Fruit fly (Drosophila melanogaster) whole organism, embryonic: Measurements from ENCODE around the gene Lrr47.

Source experiments
- CG10431 ChIP-seq: fragments of 200-800 bp; sonication (Bioruptor generic); optimal IDR thresholded peaks from 3 replicates; lab custom pipeline; 2018; ENCODE audit warnings: missing biosample characterization, mild to moderate bottlenecking, missing genetic modification characterization
- CG10654 ChIP-seq: fragments of 200-800 bp; sonication (Bioruptor generic); optimal IDR thresholded peaks from 2 replicates; lab custom pipeline; 2016; ENCODE audit warnings: missing biosample characterization, missing genetic modification characterization
- CG11093 ChIP-seq: fragments of 200-800 bp; sonication (Bioruptor generic); IDR thresholded peaks from 3 replicates; pipeline ENCODE4 v1.3.6; 2022; ENCODE audit warnings: missing biosample characterization, missing genetic modification characterization
- CG11247 ChIP-seq: fragments of 200-800 bp; sonication (Bioruptor generic); IDR thresholded peaks from 2 replicates; pipeline ENCODE4 v1.3.6; 2022; ENCODE audit warnings: missing biosample characterization, missing genetic modification characterization
- CG11504 ChIP-seq: fragments of 200-800 bp; sonication (Bioruptor generic); optimal IDR thresholded peaks from 3 replicates; lab custom pipeline; 2019; ENCODE audit warnings: missing biosample characterization, mild to moderate bottlenecking, missing genetic modification characterization, moderate library complexity
- CG12236 ChIP-seq: fragments of 200-800 bp; sonication (Bioruptor generic); optimal IDR thresholded peaks from 2 replicates; lab custom pipeline; 2016; ENCODE audit warnings: missing biosample characterization, missing genetic modification characterization
- CG12744 ChIP-seq: fragments of 200-800 bp; sonication (Bioruptor generic); optimal IDR thresholded peaks from 2 replicates; lab custom pipeline; 2016; ENCODE audit warnings: missing biosample characterization, missing genetic modification characterization
- CG13123 ChIP-seq: fragments of 200-800 bp; sonication (Bioruptor generic); optimal IDR thresholded peaks from 2 replicates; lab custom pipeline; 2016; ENCODE audit warnings: missing biosample characterization, missing genetic modification characterization
- CG13424 ChIP-seq: fragments of 200-800 bp; sonication (Bioruptor generic); optimal IDR thresholded peaks from 2 replicates; lab custom pipeline; 2019; ENCODE audit warnings: missing biosample characterization, mild to moderate bottlenecking, missing genetic modification characterization, moderate library complexity
- CG15601 ChIP-seq: fragments of 200-800 bp; sonication (Bioruptor generic); optimal IDR thresholded peaks from 3 replicates; lab custom pipeline; 2019; ENCODE audit warnings: missing biosample characterization, mild to moderate bottlenecking, missing genetic modification characterization, moderate library complexity
- CG17361 ChIP-seq: fragments of 200-800 bp; sonication (Bioruptor generic); IDR thresholded peaks from 3 replicates; pipeline ENCODE4 v1.3.6; 2022; ENCODE audit warnings: missing biosample characterization, missing genetic modification characterization
- CG18262 ChIP-seq: fragments of 200-800 bp; optimal IDR thresholded peaks from 3 replicates; lab custom pipeline; 2019; ENCODE audit warnings: missing biosample characterization, mild to moderate bottlenecking, missing genetic modification characterization, moderate library complexity
- CG2129 ChIP-seq: fragments of 200-800 bp; sonication (Bioruptor generic); IDR thresholded peaks from 2 replicates; pipeline ENCODE4 v1.3.6; 2022; ENCODE audit warnings: missing biosample characterization, missing genetic modification characterization; ENCODE audit not compliant: partially characterized antibody
- CG3065 ChIP-seq: fragments of 200-800 bp; sonication (Bioruptor generic); optimal IDR thresholded peaks from 2 replicates; lab custom pipeline; 2016; ENCODE audit warnings: missing biosample characterization, missing genetic modification characterization
- CG4730 ChIP-seq: fragments of 200-800 bp; sonication (Bioruptor generic); IDR thresholded peaks from 2 replicates; pipeline ENCODE4 v1.3.6; 2022; ENCODE audit warnings: missing biosample characterization, missing genetic modification characterization
- CG7745 ChIP-seq: fragments of 200-800 bp; sonication (Bioruptor generic); optimal IDR thresholded peaks from 2 replicates; lab custom pipeline; 2018; ENCODE audit warnings: missing biosample characterization, mild to moderate bottlenecking, missing genetic modification characterization, moderate library complexity
- Chrac-16 ChIP-seq: fragments of 200-800 bp; sonication (Bioruptor generic); optimal IDR thresholded peaks from 3 replicates; lab custom pipeline; 2016; ENCODE audit warnings: missing biosample characterization, missing genetic modification characterization
- Doc3 ChIP-seq: fragments of 200-800 bp; sonication (Bioruptor generic); IDR thresholded peaks from 3 replicates; pipeline ENCODE4 v1.3.6; 2022; ENCODE audit warnings: missing biosample characterization, missing genetic modification characterization; ENCODE audit not compliant: partially characterized antibody
- ERR ChIP-seq: fragments of 200-800 bp; sonication (Bioruptor generic); optimal IDR thresholded peaks from 2 replicates; lab custom pipeline; 2016; ENCODE audit warnings: missing biosample characterization, missing genetic modification characterization
- Fer2 ChIP-seq: fragments of 200-800 bp; sonication (Bioruptor generic); optimal IDR thresholded peaks from 2 replicates; lab custom pipeline; 2018; ENCODE audit warnings: missing biosample characterization, mild to moderate bottlenecking, missing genetic modification characterization, moderate library complexity
- Hand ChIP-seq: fragments of 200-800 bp; sonication (Bioruptor generic); optimal IDR thresholded peaks from 2 replicates; lab custom pipeline; 2017; ENCODE audit warnings: mild to moderate bottlenecking, missing biosample characterization, missing genetic modification reagents, missing genetic modification characterization
- MBD-R2 ChIP-seq: fragments of 200-800 bp; sonication (Bioruptor generic); IDR thresholded peaks from 2 replicates; pipeline ENCODE4 v1.3.6; 2022; ENCODE audit warnings: missing biosample characterization, missing genetic modification characterization
- Meics ChIP-seq: fragments of 200-800 bp; sonication (Bioruptor generic); optimal IDR thresholded peaks from 2 replicates; lab custom pipeline; 2017; ENCODE audit warnings: missing biosample characterization, mild to moderate bottlenecking, missing genetic modification characterization
- NC2α ChIP-seq: fragments of 200-800 bp; sonication (Bioruptor generic); optimal IDR thresholded peaks from 2 replicates; lab custom pipeline; 2016; ENCODE audit warnings: missing biosample characterization, missing genetic modification characterization
- NfI ChIP-seq: fragments of 200-800 bp; sonication (Bioruptor generic); optimal IDR thresholded peaks from 3 replicates; lab custom pipeline; 2018; ENCODE audit warnings: missing biosample characterization, mild to moderate bottlenecking, missing genetic modification characterization, moderate library complexity
- Sry-β ChIP-seq: fragments of 200-800 bp; sonication (Bioruptor generic); optimal IDR thresholded peaks from 2 replicates; lab custom pipeline; 2018; ENCODE audit warnings: missing biosample characterization, mild to moderate bottlenecking, missing genetic modification characterization, moderate library complexity
- aop ChIP-seq: fragments of 200-800 bp; sonication (Bioruptor generic); IDR thresholded peaks from 2 replicates; pipeline ENCODE4 v1.3.6; 2022; ENCODE audit warnings: missing biosample characterization, missing genetic modification characterization
- crc ChIP-seq: fragments of 200-800 bp; sonication (Bioruptor generic); optimal IDR thresholded peaks from 2 replicates; lab custom pipeline; 2016; ENCODE audit warnings: missing biosample characterization, missing genetic modification characterization
- disco-r ChIP-seq: fragments of 200-800 bp; sonication (Bioruptor generic); optimal IDR thresholded peaks from 2 replicates; lab custom pipeline; 2016; ENCODE audit warnings: missing biosample characterization, missing genetic modification characterization
- dysf ChIP-seq: fragments of 200-800 bp; sonication (Bioruptor generic); IDR thresholded peaks from 3 replicates; pipeline ENCODE4 v1.3.6; 2022; ENCODE audit warnings: missing biosample characterization, missing genetic modification characterization
- gcm ChIP-seq: fragments of 200-800 bp; sonication (Bioruptor generic); optimal IDR thresholded peaks from 2 replicates; lab custom pipeline; 2019; ENCODE audit warnings: missing biosample characterization, mild to moderate bottlenecking, missing genetic modification characterization, moderate library complexity
- h ChIP-seq: fragments of >200 bp; optimal IDR thresholded peaks from 2 replicates; lab custom pipeline; 2017
- klu ChIP-seq: fragments of 200-800 bp; sonication (Bioruptor generic); IDR thresholded peaks from 2 replicates; pipeline ENCODE4 v1.3.6; 2022; ENCODE audit warnings: missing biosample characterization, missing genetic modification characterization
- lilli ChIP-seq: fragments of 200-800 bp; sonication (Bioruptor generic); optimal IDR thresholded peaks from 3 replicates; lab custom pipeline; 2016; ENCODE audit warnings: missing biosample characterization, missing genetic modification characterization
- mam ChIP-seq: fragments of 200-800 bp; sonication (Bioruptor generic); optimal IDR thresholded peaks from 3 replicates; lab custom pipeline; 2016; ENCODE audit warnings: missing biosample characterization, missing genetic modification characterization
- mirr ChIP-seq: fragments of 200-800 bp; sonication (Bioruptor generic); optimal IDR thresholded peaks from 3 replicates; lab custom pipeline; 2018; ENCODE audit warnings: missing biosample characterization, mild to moderate bottlenecking, missing genetic modification characterization
- nerfin-1 ChIP-seq: fragments of 200-800 bp; sonication (Bioruptor generic); optimal IDR thresholded peaks from 3 replicates; lab custom pipeline; 2019; ENCODE audit warnings: missing biosample characterization, mild to moderate bottlenecking, missing genetic modification characterization, moderate library complexity
- nmo ChIP-seq: fragments of 200-800 bp; sonication (Bioruptor generic); optimal IDR thresholded peaks from 2 replicates; lab custom pipeline; 2018; ENCODE audit warnings: missing biosample characterization, mild to moderate bottlenecking, missing genetic modification characterization, moderate library complexity
- otp ChIP-seq: fragments of 200-800 bp; sonication (Bioruptor generic); IDR thresholded peaks from 3 replicates; pipeline ENCODE4, ENCODE4 v1.3.6; 2022; ENCODE audit warnings: missing biosample characterization, missing genetic modification characterization
- pb ChIP-seq: fragments of 200-800 bp; sonication (Bioruptor generic); optimal IDR thresholded peaks from 3 replicates; lab custom pipeline; 2016; ENCODE audit warnings: missing biosample characterization, missing genetic modification characterization
- phol ChIP-seq: fragments of 200-800 bp; sonication (Bioruptor generic); optimal IDR thresholded peaks from 3 replicates; lab custom pipeline; 2018; ENCODE audit warnings: missing biosample characterization, mild to moderate bottlenecking, missing genetic modification characterization, moderate library complexity
- pita ChIP-seq: fragments of 200-800 bp; sonication (Bioruptor generic); optimal IDR thresholded peaks from 2 replicates; lab custom pipeline; 2017; ENCODE audit warnings: missing biosample characterization, mild to moderate bottlenecking, missing genetic modification characterization
- run ChIP-seq: fragments of 200-800 bp; sonication (Bioruptor generic); optimal IDR thresholded peaks from 3 replicates; lab custom pipeline; 2018; ENCODE audit warnings: missing biosample characterization, mild to moderate bottlenecking, missing genetic modification characterization
- so ChIP-seq: fragments of 200-800 bp; sonication (Bioruptor generic); IDR thresholded peaks from 3 replicates; pipeline ENCODE4 v1.3.6; 2022; ENCODE audit warnings: missing biosample characterization, missing genetic modification characterization
- tgo ChIP-seq: fragments of 200-800 bp; sonication (Bioruptor generic); IDR thresholded peaks from 3 replicates; pipeline ENCODE4 v1.3.6; 2022; ENCODE audit warnings: missing biosample characterization, missing genetic modification characterization
- toy ChIP-seq: fragments of 200-800 bp; sonication (Bioruptor generic); IDR thresholded peaks from 2 replicates; pipeline ENCODE4 v1.3.6; 2022; ENCODE audit warnings: missing biosample characterization, missing genetic modification characterization
- vfl ChIP-seq: fragments of 200-800 bp; sonication (Bioruptor generic); optimal IDR thresholded peaks from 2 replicates; lab custom pipeline; 2016; ENCODE audit warnings: missing biosample characterization, missing genetic modification characterization
- wor ChIP-seq: fragments of 200-800 bp; sonication (Bioruptor generic); IDR thresholded peaks from 2 replicates; pipeline ENCODE4 v1.3.6; 2022; ENCODE audit warnings: missing biosample characterization, missing genetic modification characterization
- zfh2 ChIP-seq: fragments of 200-800 bp; sonication (Bioruptor generic); optimal IDR thresholded peaks from 2 replicates; lab custom pipeline; 2016; ENCODE audit warnings: missing biosample characterization, missing genetic modification characterization

Gene Lrr47

dm6 chr2L:10516470-10517048, 576 bp upstream of the Lrr47 start (continued):
- peak; percentile 67; the same call in 2 of the 3 replicates for TF ChIP-seq CG17361 (GFP tag; lab: Robert Waterston, UW)
- TF ChIP-seq CG12236, result no peak
- TF ChIP-seq NfI (GFP tag; lab: Kevin White, UChicago), result peak; percentile 18

- peak; percentile 51 for TF ChIP-seq nmo
- TF ChIP-seq CG13123 (GFP tag; lab: Kevin White, UChicago), result no peak
- TF ChIP-seq CG12744, result no peak
- no peak for TF ChIP-seq ERR (GFP tag; lab: Kevin White, UChicago)
- peak; percentile 76 for TF ChIP-seq CG11504
- TF ChIP-seq aop, result no peak
- TF ChIP-seq disco-r (GFP tag; lab: Kevin White, UChicago), result peak; percentile 10
- no peak for TF ChIP-seq mirr (GFP tag; lab: Kevin White, UChicago)
- TF ChIP-seq Sry-β (GFP tag; lab: Kevin White, UChicago), result no peak
- TF ChIP-seq pita (GFP tag; lab: Kevin White, UChicago), result no peak
- TF ChIP-seq toy (GFP tag; lab: Robert Waterston, UW), result no peak
- TF ChIP-seq pb (GFP tag; lab: Kevin White, UChicago), result no peak
- TF ChIP-seq otp (GFP tag; lab: Robert Waterston, UW), result peak; percentile 74; the same call in 2 of the 3 replicates
- TF ChIP-seq CG10431, result no peak
- peak; percentile 57 for TF ChIP-seq CG13424 (tag; lab: Kevin White, UChicago)
- TF ChIP-seq klu, result 0 out of 2 replicates have a peak, but pooled peaks have one; percentile 24
- no peak for TF ChIP-seq wor (GFP tag; lab: Robert Waterston, UW)
- TF ChIP-seq Doc3 (GFP tag; lab: Robert Waterston, UW), result no peak
- TF ChIP-seq so (GFP tag; lab: Robert Waterston, UW), result peak; percentile 24; the same call in 1 of the 3 replicates
- peak; percentile 69 for TF ChIP-seq Meics (GFP tag; lab: Kevin White, UChicago)
- no peak for TF ChIP-seq nerfin-1 (tag; lab: Kevin White, UChicago)
- TF ChIP-seq crc (GFP tag; lab: Kevin White, UChicago), result no peak
- peak; percentile 5 for TF ChIP-seq Hand (GFP tag; lab: Kevin White, UChicago)
- TF ChIP-seq lilli (GFP tag; lab: Kevin White, UChicago), result peak; percentile 71
- TF ChIP-seq CG11093 (GFP tag; lab: Robert Waterston, UW), result peak; percentile 41; the same call in 1 of the 3 replicates
- no peak for TF ChIP-seq Chrac-16
- TF ChIP-seq CG18262 (tag; lab: Kevin White, UChicago), result peak; percentile 45
- TF ChIP-seq Fer2 (tag; lab: Kevin White, UChicago), result peak; percentile 35
- TF ChIP-seq MBD-R2 (GFP tag; lab: Robert Waterston, UW), result peak; percentile 30; the same call in 1 of the 2 replicates
- 0 out of 2 replicates have a peak, but pooled peaks have one; percentile 32 for TF ChIP-seq CG4730
- peak; percentile 14 for TF ChIP-seq CG10654 (GFP tag; lab: Kevin White, UChicago)
- peak; percentile 78; the same call in 2 of the 3 replicates for TF ChIP-seq tgo
- TF ChIP-seq CG7745 (tag; lab: Kevin White, UChicago), result no peak
- TF ChIP-seq CG11247 (GFP tag; lab: Robert Waterston, UW), result peak; percentile 44; the same call in 1 of the 2 replicates
- TF ChIP-seq mam, result peak; percentile 60
- TF ChIP-seq dysf (GFP tag; lab: Robert Waterston, UW), result peak; percentile 82
- no peak for TF ChIP-seq h
- TF ChIP-seq run, result no peak
- peak; percentile 47 for TF ChIP-seq phol (tag; lab: Kevin White, UChicago)
- TF ChIP-seq CG2129 (GFP tag; lab: Robert Waterston, UW), result no peak
- no peak for TF ChIP-seq CG15601 (tag; lab: Kevin White, UChicago)
- peak; percentile 20 for TF ChIP-seq zfh2 (GFP tag; lab: Kevin White, UChicago)
- TF ChIP-seq vfl (GFP tag; lab: Kevin White, UChicago), result no peak
- TF ChIP-seq gcm (GFP tag; lab: Kevin White, UChicago), result peak; percentile 8
- no peak for TF ChIP-seq NC2α (GFP tag; lab: Kevin White, UChicago)
- TF ChIP-seq CG3065, result no peak
Observed at dm6 chr2L:10519225-10519624, 2.1 kb downstream of the Lrr47 start.
